Worm (Caenorhabditis elegans) whole organism, young adult: ENCODE data around the gene ebax-1.
"Not testable (repeated sequence)": the region's sequence is repeated elsewhere in the genome, so short reads cannot be mapped to it uniquely, and the experiment has no call there.

ENCODE experiments used
- K12H6.12 ChIP-seq: fragments of 200-800 bp; sonication (Bioruptor generic); optimal IDR thresholded peaks from 2 replicates; lab custom pipeline; 2018; ENCODE audit warnings: mild to moderate bottlenecking, missing genetic modification characterization, missing compliant biosample characterization
- cebp-2 ChIP-seq: fragments of 200-800 bp; sonication (Bioruptor generic); IDR thresholded peaks from 2 replicates; pipeline ENCODE4 v1.3.6; 2022; ENCODE audit warnings: missing genetic modification characterization, missing compliant biosample characterization
- pha-4 ChIP-seq: fragments of 150-350 bp; sonication (generic microtip); optimal IDR thresholded peaks from 2 replicates; lab custom pipeline; 2014; ENCODE audit warnings: missing biosample characterization, missing genetic modification reagents, missing genetic modification characterization

- not testable (repeated sequence) for TF ChIP-seq K12H6.12 (tag; lab: Kevin White, UChicago); pha-4 (tag; lab: Kevin White, UChicago); cebp-2 (GFP tag; lab: Robert Waterston, UW)
Observed at ce11 chrIV:10322650-10323049, 35.9 kb downstream of the ebax-1 start, which contains the start of gene R09E10.1.
